Fruit fly (Drosophila melanogaster) whole organism, embryonic: Measurements from ENCODE around the gene RAF2.

Experiments
- Atf-2 ChIP-seq: fragments of 200-800 bp; sonication (Bioruptor generic); optimal IDR thresholded peaks from 2 replicates; lab custom pipeline; 2016; ENCODE audit warnings: missing biosample characterization, missing genetic modification characterization
- Atf3 ChIP-seq: fragments of 200-800 bp; sonication (Bioruptor generic); optimal IDR thresholded peaks from 3 replicates; lab custom pipeline; 2016; ENCODE audit warnings: missing biosample characterization, missing genetic modification characterization
- Bdp1 ChIP-seq: fragments of 200-800 bp; sonication (Bioruptor generic); optimal IDR thresholded peaks from 3 replicates; lab custom pipeline; 2016; ENCODE audit warnings: missing biosample characterization, missing genetic modification characterization
- CG10209 ChIP-seq: fragments of 200-800 bp; sonication (Bioruptor generic); optimal IDR thresholded peaks from 3 replicates; lab custom pipeline; 2017; ENCODE audit warnings: missing biosample characterization, mild to moderate bottlenecking, missing genetic modification characterization, missing genetic modification reagents
- CG10366 ChIP-seq: fragments of 200-800 bp; sonication (Bioruptor generic); IDR thresholded peaks from 2 replicates; pipeline ENCODE4 v1.3.6; 2022; ENCODE audit warnings: missing biosample characterization, missing genetic modification characterization
- CG10462 ChIP-seq: fragments of 200-800 bp; sonication (Bioruptor generic); optimal IDR thresholded peaks from 2 replicates; lab custom pipeline; 2016; ENCODE audit warnings: missing biosample characterization, missing genetic modification characterization
- CG11504 ChIP-seq: fragments of 200-800 bp; sonication (Bioruptor generic); optimal IDR thresholded peaks from 3 replicates; lab custom pipeline; 2019; ENCODE audit warnings: missing biosample characterization, mild to moderate bottlenecking, missing genetic modification characterization, moderate library complexity
- CG12942 ChIP-seq: fragments of 200-800 bp; sonication (Bioruptor generic); optimal IDR thresholded peaks from 3 replicates; lab custom pipeline; 2016; ENCODE audit warnings: missing biosample characterization, missing genetic modification characterization
- CG16813 ChIP-seq: fragments of 200-800 bp; sonication (Bioruptor generic); IDR thresholded peaks from 3 replicates; pipeline ENCODE4 v1.3.6; 2022; ENCODE audit warnings: missing biosample characterization, missing genetic modification characterization; ENCODE audit not compliant: partially characterized antibody
- CG17612 ChIP-seq: fragments of 200-800 bp; sonication (Bioruptor generic); IDR thresholded peaks from 2 replicates; pipeline ENCODE4 v1.3.6; 2022; ENCODE audit warnings: missing biosample characterization, missing genetic modification characterization
- CG1792 ChIP-seq: fragments of 200-800 bp; sonication (Bioruptor generic); optimal IDR thresholded peaks from 2 replicates; lab custom pipeline; 2016; ENCODE audit warnings: missing biosample characterization, missing genetic modification characterization
- CG18262 ChIP-seq: fragments of 200-800 bp; optimal IDR thresholded peaks from 3 replicates; lab custom pipeline; 2019; ENCODE audit warnings: missing biosample characterization, mild to moderate bottlenecking, missing genetic modification characterization, moderate library complexity
- CG3407 ChIP-seq: fragments of 200-800 bp; sonication (Bioruptor generic); optimal IDR thresholded peaks from 2 replicates; lab custom pipeline; 2018; ENCODE audit warnings: missing biosample characterization, mild to moderate bottlenecking, missing genetic modification characterization
- CG6689 ChIP-seq: fragments of 200-800 bp; sonication (Bioruptor generic); IDR thresholded peaks from 2 replicates; pipeline ENCODE4 v1.3.6; 2022; ENCODE audit warnings: missing biosample characterization, missing genetic modification characterization
- CG8765 ChIP-seq: fragments of 200-800 bp; sonication (Bioruptor generic); IDR thresholded peaks from 2 replicates; pipeline ENCODE4 v1.3.6; 2022; ENCODE audit warnings: missing biosample characterization, missing genetic modification characterization
- CG8924 ChIP-seq: fragments of 200-800 bp; optimal IDR thresholded peaks from 3 replicates; lab custom pipeline; 2019; ENCODE audit warnings: missing biosample characterization, mild to moderate bottlenecking, missing genetic modification characterization, moderate library complexity
- CG9876 ChIP-seq: fragments of 200-800 bp; sonication (Bioruptor generic); optimal IDR thresholded peaks from 2 replicates; lab custom pipeline; 2016; ENCODE audit warnings: missing biosample characterization, missing genetic modification characterization
- CTCF ChIP-seq: fragments of 200-800 bp; sonication (Bioruptor generic); optimal IDR thresholded peaks from 2 replicates; lab custom pipeline; 2017; ENCODE audit warnings: missing biosample characterization, mild to moderate bottlenecking, missing genetic modification characterization, moderate library complexity
- D ChIP-seq, 2 experiments: fragments of 200-800 bp in 1 of 2; fragments of >200 bp in 1 of 2; sonication (Bioruptor generic) in 1 of 2; optimal IDR thresholded peaks; 2 replicates in 1 of 2; 3 replicates in 1 of 2; lab custom pipeline; 2017; ENCODE audit warnings: mild to moderate bottlenecking in 1 of 2, missing biosample characterization in 1 of 2, missing genetic modification characterization in 1 of 2, missing genetic modification reagents in 1 of 2
- Dad ChIP-seq: fragments of 200-800 bp; sonication (Bioruptor generic); optimal IDR thresholded peaks from 3 replicates; lab custom pipeline; 2016; ENCODE audit warnings: missing biosample characterization, missing genetic modification characterization
- Doc2 ChIP-seq: fragments of 200-800 bp; sonication (Bioruptor generic); IDR thresholded peaks from 2 replicates; pipeline ENCODE4 v1.3.6; 2022; ENCODE audit warnings: missing biosample characterization, missing genetic modification characterization
- Ets65A ChIP-seq: fragments of 200-800 bp; sonication (Bioruptor generic); peaks from one replicate; lab custom pipeline; 2016; ENCODE audit warnings: missing biosample characterization, missing genetic modification characterization
- Hr3 ChIP-seq: fragments of 200-800 bp; sonication (Bioruptor generic); optimal IDR thresholded peaks from 3 replicates; lab custom pipeline; 2016; ENCODE audit warnings: missing biosample characterization, missing genetic modification characterization
- Lhr ChIP-seq: fragments of 200-800 bp; sonication (Bioruptor generic); optimal IDR thresholded peaks from 3 replicates; lab custom pipeline; 2017; ENCODE audit warnings: mild to moderate bottlenecking, missing biosample characterization, missing genetic modification reagents, missing genetic modification characterization
- Max ChIP-seq: fragments of 200-800 bp; sonication (Bioruptor generic); optimal IDR thresholded peaks from 2 replicates; lab custom pipeline; 2016; ENCODE audit warnings: missing biosample characterization, mild to moderate bottlenecking, missing genetic modification characterization
- Med ChIP-seq: fragments of 200-800 bp; sonication (Bioruptor generic); peaks from one replicate; lab custom pipeline; 2016; ENCODE audit warnings: missing biosample characterization, missing genetic modification characterization, mild to moderate bottlenecking, inconsistent platforms, moderate library complexity
- Poxn ChIP-seq: fragments of 200-800 bp; sonication (Bioruptor generic); IDR thresholded peaks from 2 replicates; pipeline ENCODE4 v1.3.6; 2022; ENCODE audit warnings: missing biosample characterization, missing genetic modification characterization
- Rfx ChIP-seq: fragments of 200-800 bp; sonication (Bioruptor generic); IDR thresholded peaks from 2 replicates; pipeline ENCODE4 v1.3.6; 2022; ENCODE audit warnings: missing biosample characterization, missing genetic modification characterization
- Sox100B ChIP-seq: fragments of 200-800 bp; sonication (Bioruptor generic); optimal IDR thresholded peaks from 3 replicates; lab custom pipeline; 2018; ENCODE audit warnings: missing biosample characterization, mild to moderate bottlenecking, missing genetic modification characterization
- Vsx1 ChIP-seq: fragments of 200-800 bp; sonication (Bioruptor generic); optimal IDR thresholded peaks from 2 replicates; lab custom pipeline; 2017; ENCODE audit warnings: missing biosample characterization, mild to moderate bottlenecking, missing genetic modification characterization, missing genetic modification reagents
- YL-1 ChIP-seq: fragments of 200-800 bp; sonication (Bioruptor generic); optimal IDR thresholded peaks from 3 replicates; lab custom pipeline; 2017; ENCODE audit warnings: missing biosample characterization, mild to moderate bottlenecking, missing genetic modification characterization
- ac ChIP-seq: fragments of 200-800 bp; sonication (Bioruptor generic); optimal IDR thresholded peaks from 3 replicates; lab custom pipeline; 2017; ENCODE audit warnings: missing biosample characterization, mild to moderate bottlenecking, missing genetic modification characterization
- bcd ChIP-seq: fragments of 200-800 bp; sonication (Bioruptor generic); optimal IDR thresholded peaks from 2 replicates; lab custom pipeline; 2017; ENCODE audit warnings: missing biosample characterization, mild to moderate bottlenecking, missing genetic modification characterization
- cas ChIP-seq: fragments of 200-800 bp; sonication (Bioruptor generic); IDR thresholded peaks from 2 replicates; pipeline ENCODE4 v1.3.6; 2022; ENCODE audit warnings: missing biosample characterization, missing genetic modification characterization
- chif ChIP-seq, 2 experiments: fragments of 200-800 bp; sonication (Bioruptor generic); optimal IDR thresholded peaks; 3 replicates each; lab custom pipeline; 2016; ENCODE audit warnings: missing biosample characterization in 2 of 2, missing genetic modification characterization in 2 of 2
- dpn ChIP-seq, 2 experiments: fragments of 200-800 bp; sonication (Bioruptor generic); optimal IDR thresholded peaks; 3 replicates each; lab custom pipeline; 2016; ENCODE audit warnings: missing biosample characterization in 2 of 2, missing genetic modification characterization in 2 of 2
- gcm ChIP-seq: fragments of 200-800 bp; sonication (Bioruptor generic); optimal IDR thresholded peaks from 2 replicates; lab custom pipeline; 2019; ENCODE audit warnings: missing biosample characterization, mild to moderate bottlenecking, missing genetic modification characterization, moderate library complexity
- gfzf ChIP-seq: fragments of 200-800 bp; sonication (Bioruptor generic); optimal IDR thresholded peaks from 2 replicates; lab custom pipeline; 2016; ENCODE audit warnings: missing biosample characterization, mild to moderate bottlenecking, missing genetic modification characterization, moderate library complexity
- lola ChIP-seq, 3 experiments: fragments of >200 bp in 2 of 3; fragments of 200-800 bp in 1 of 3; sonication (Bioruptor generic) in 1 of 3; optimal IDR thresholded peaks; 2 replicates each; lab custom pipeline; 2017 to 2019; ENCODE audit warnings: missing biosample characterization in 3 of 3, missing genetic modification characterization in 3 of 3, mild to moderate bottlenecking in 1 of 3, moderate library complexity in 1 of 3
- lov ChIP-seq, 2 experiments: fragments of 200-800 bp in 1 of 2; fragments of >200 bp in 1 of 2; sonication (Bioruptor generic) in 1 of 2; IDR thresholded peaks in 1 of 2; optimal IDR thresholded peaks in 1 of 2; 2 replicates in 1 of 2; 3 replicates in 1 of 2; pipeline versions ENCODE4 v1.3.6 to Lab custom; 2017 to 2022; ENCODE audit warnings: missing biosample characterization in 1 of 2, missing genetic modification characterization in 1 of 2
- luna ChIP-seq: fragments of 200-800 bp; sonication (Bioruptor generic); optimal IDR thresholded peaks from 2 replicates; lab custom pipeline; 2016; ENCODE audit warnings: missing biosample characterization, missing genetic modification characterization
- mam ChIP-seq: fragments of 200-800 bp; sonication (Bioruptor generic); optimal IDR thresholded peaks from 3 replicates; lab custom pipeline; 2016; ENCODE audit warnings: missing biosample characterization, missing genetic modification characterization
- mirr ChIP-seq: fragments of 200-800 bp; sonication (Bioruptor generic); optimal IDR thresholded peaks from 3 replicates; lab custom pipeline; 2018; ENCODE audit warnings: missing biosample characterization, mild to moderate bottlenecking, missing genetic modification characterization
- otp ChIP-seq: fragments of 200-800 bp; sonication (Bioruptor generic); IDR thresholded peaks from 3 replicates; pipeline ENCODE4, ENCODE4 v1.3.6; 2022; ENCODE audit warnings: missing biosample characterization, missing genetic modification characterization
- psq ChIP-seq: fragments of 200-800 bp; sonication (Bioruptor generic); optimal IDR thresholded peaks from 2 replicates; lab custom pipeline; 2017; ENCODE audit warnings: missing biosample characterization, missing genetic modification characterization
- ranshi ChIP-seq: fragments of 200-800 bp; sonication (Bioruptor generic); IDR thresholded peaks from 2 replicates; pipeline ENCODE4 v1.3.6; 2022; ENCODE audit warnings: missing biosample characterization, missing genetic modification characterization
- tll ChIP-seq, 2 experiments: fragments of 200-800 bp in 1 of 2; fragments of >200 bp in 1 of 2; sonication (Bioruptor generic) in 1 of 2; optimal IDR thresholded peaks; 2 replicates each; lab custom pipeline; 2017 to 2019; ENCODE audit warnings: missing biosample characterization in 2 of 2, missing genetic modification characterization in 2 of 2, mild to moderate bottlenecking in 1 of 2, moderate library complexity in 1 of 2
- yki ChIP-seq: fragments of >200 bp; optimal IDR thresholded peaks from 3 replicates; lab custom pipeline; 2018

Gene RAF2

DNA sequence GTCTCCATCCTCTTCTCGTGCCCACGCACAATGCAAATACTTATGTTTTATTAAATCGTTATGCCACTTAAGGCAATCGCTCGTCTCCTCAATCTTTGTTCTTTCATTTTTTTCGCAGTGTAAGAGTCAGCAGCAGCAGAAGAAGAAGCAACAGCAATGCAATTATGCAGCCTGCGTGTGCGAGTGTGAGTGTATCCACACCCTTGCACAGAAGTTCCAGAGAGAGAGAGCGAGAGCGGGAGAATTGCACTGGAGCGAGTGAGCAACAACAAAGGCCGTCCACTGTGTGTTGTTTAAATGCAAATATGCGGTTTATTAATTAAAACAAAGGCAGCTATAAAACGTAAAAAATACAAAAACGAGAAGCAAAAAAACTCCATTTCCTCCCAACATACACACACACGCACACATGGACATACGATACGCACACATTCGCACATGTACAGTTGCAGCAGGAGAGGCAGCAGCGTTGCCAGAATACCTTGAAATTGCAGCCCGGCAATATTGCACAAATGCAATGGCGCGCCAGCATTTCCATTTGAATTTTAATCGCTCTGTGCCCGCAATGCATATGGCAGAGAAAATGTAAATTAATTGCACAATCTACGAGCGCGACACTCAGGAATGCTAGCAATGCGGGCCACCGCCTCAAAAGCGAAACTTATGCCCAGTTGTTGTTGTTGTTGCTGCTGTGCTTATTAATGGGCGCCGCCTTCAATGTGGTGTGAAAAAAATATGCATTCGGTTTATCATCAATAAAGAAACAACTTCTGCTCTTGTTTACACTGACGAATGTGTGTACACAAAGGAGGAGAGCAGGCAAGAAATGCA is 22.7 kb downstream of the RAF2 start (continued):
- TF ChIP-seq Lhr (GFP tag; lab: Kevin White, UChicago) (peak; percentile 25), CG10366 (no peak), ac (GFP tag; lab: Kevin White, UChicago) (peak; percentile 91), CG3407 (GFP tag; lab: Kevin White, UChicago) (peak; percentile 72), CG6689 (GFP tag; lab: Robert Waterston, UW) (no peak), YL-1 (GFP tag; lab: Kevin White, UChicago) (peak; percentile 32), mirr (no peak), CG9876 (no peak), CG12942 (peak; percentile 59), Dad (GFP tag; lab: Kevin White, UChicago) (peak; percentile 12), Med (GFP tag; lab: Kevin White, UChicago) (peak; percentile 86), otp (GFP tag; lab: Robert Waterston, UW) (peak; percentile 69; the same call in 2 of the 3 replicates), gfzf (GFP tag; lab: Kevin White, UChicago) (no peak), dpn (GFP tag; optimal IDR thresholded peaks at IDR 0.05; lab: Kevin White, UChicago) (peak in 1 of 2 experiments; percentile 25), yki (no peak), ranshi (GFP tag; lab: Robert Waterston, UW) (0 out of 2 replicates have a peak, but pooled peaks have one; percentile 33), CG10209 (peak; percentile 73), Bdp1 (peak; percentile 33), Doc2 (GFP tag; lab: Robert Waterston, UW) (no peak), luna (no peak), tll (GFP tag; optimal IDR thresholded peaks at IDR 0.05; lab: Kevin White, UChicago) (peak in 1 of 2 experiments; percentile 21), CG16813 (GFP tag; lab: Robert Waterston, UW) (no peak), CG18262 (tag; lab: Kevin White, UChicago) (peak; percentile 34), Max (GFP tag; lab: Kevin White, UChicago) (peak; percentile 34), CG10462 (GFP tag; lab: Kevin White, UChicago) (peak; percentile 25), lola (GFP tag; optimal IDR thresholded peaks at IDR 0.05; lab: Kevin White, UChicago) (peak in 1 of 3 experiments; percentile 64), mam (no peak), chif (GFP tag; optimal IDR thresholded peaks at IDR 0.05; lab: Kevin White, UChicago) (peak; percentile 29 to 62), cas (no peak), Sox100B (GFP tag; lab: Kevin White, UChicago) (peak; percentile 18), D (optimal IDR thresholded peaks at IDR 0.05; lab: Kevin White, UChicago) (no peak), D (GFP tag; optimal IDR thresholded peaks at IDR 0.05; lab: Kevin White, UChicago) (peak; percentile 78), CG8924 (tag; lab: Kevin White, UChicago) (peak; percentile 34), bcd (GFP tag; lab: Kevin White, UChicago) (peak; percentile 29), CG11504 (tag; lab: Kevin White, UChicago) (peak; percentile 2), gcm (GFP tag; lab: Kevin White, UChicago) (peak; percentile 59), Atf-2 (no peak), Rfx (GFP tag; lab: Robert Waterston, UW) (no peak), CG17612 (GFP tag; lab: Robert Waterston, UW) (no peak), CG8765 (GFP tag; lab: Robert Waterston, UW) (no peak), Vsx1 (peak; percentile 52), Poxn (no peak), CTCF (GFP tag; lab: Kevin White, UChicago) (peak; percentile 41), Hr3 (GFP tag; lab: Kevin White, UChicago) (peak; percentile 9), Atf3 (GFP tag; lab: Kevin White, UChicago) (peak; percentile 50), Ets65A (GFP tag; lab: Kevin White, UChicago) (no peak), CG1792 (GFP tag; lab: Kevin White, UChicago) (peak; percentile 33), lov (optimal IDR thresholded peaks at IDR 0.05; lab: Kevin White, UChicago) (no peak), lov (GFP tag; IDR thresholded peaks at IDR 0.05; lab: Robert Waterston, UW) (0 out of 3 replicates have a peak, but pooled peaks have one; percentile 61), psq (GFP tag; lab: Kevin White, UChicago) (peak; percentile 19)
